Fruit fly (Drosophila melanogaster) whole organism, prepupa: ENCODE measurements around the gene CG7556.

Source experiments
- CG10669 ChIP-seq: fragments of 200-800 bp; sonication (Bioruptor generic); optimal IDR thresholded peaks from 3 replicates; lab custom pipeline; 2018; ENCODE audit warnings: missing biosample characterization, mild to moderate bottlenecking, missing genetic modification characterization, moderate library complexity
- CG11902 ChIP-seq: fragments of 200-800 bp; sonication (Bioruptor generic); optimal IDR thresholded peaks from 3 replicates; lab custom pipeline; 2016; ENCODE audit warnings: missing biosample characterization, missing genetic modification characterization
- CG15336 ChIP-seq: fragments of 200-800 bp; sonication (Bioruptor generic); IDR thresholded peaks from 2 replicates; pipeline ENCODE4 v1.3.6; 2022; ENCODE audit warnings: missing biosample characterization, missing genetic modification characterization
- CG4318 ChIP-seq: fragments of 200-800 bp; sonication (Bioruptor generic); optimal IDR thresholded peaks from 3 replicates; lab custom pipeline; 2017; ENCODE audit warnings: missing biosample characterization, mild to moderate bottlenecking, missing genetic modification characterization
- Eip93F ChIP-seq: fragments of 200-800 bp; sonication (Bioruptor generic); optimal IDR thresholded peaks from 2 replicates; lab custom pipeline; 2016; ENCODE audit warnings: missing biosample characterization, mild to moderate bottlenecking, missing genetic modification characterization
- Ets21C ChIP-seq: fragments of 200-800 bp; sonication (Bioruptor generic); optimal IDR thresholded peaks from 3 replicates; lab custom pipeline; 2016; ENCODE audit warnings: missing biosample characterization, missing genetic modification characterization
- OdsH ChIP-seq: fragments of 200-800 bp; sonication (Bioruptor generic); optimal IDR thresholded peaks from 3 replicates; lab custom pipeline; 2016; ENCODE audit warnings: missing biosample characterization, missing genetic modification characterization
- acj6 ChIP-seq: fragments of 200-800 bp; sonication (Bioruptor generic); optimal IDR thresholded peaks from 3 replicates; lab custom pipeline; 2016; ENCODE audit warnings: missing biosample characterization, missing genetic modification characterization
- dac ChIP-seq: fragments of 200-800 bp; sonication (Bioruptor generic); optimal IDR thresholded peaks from 2 replicates; lab custom pipeline; 2017; ENCODE audit warnings: missing biosample characterization, mild to moderate bottlenecking, missing genetic modification characterization

DNA sequence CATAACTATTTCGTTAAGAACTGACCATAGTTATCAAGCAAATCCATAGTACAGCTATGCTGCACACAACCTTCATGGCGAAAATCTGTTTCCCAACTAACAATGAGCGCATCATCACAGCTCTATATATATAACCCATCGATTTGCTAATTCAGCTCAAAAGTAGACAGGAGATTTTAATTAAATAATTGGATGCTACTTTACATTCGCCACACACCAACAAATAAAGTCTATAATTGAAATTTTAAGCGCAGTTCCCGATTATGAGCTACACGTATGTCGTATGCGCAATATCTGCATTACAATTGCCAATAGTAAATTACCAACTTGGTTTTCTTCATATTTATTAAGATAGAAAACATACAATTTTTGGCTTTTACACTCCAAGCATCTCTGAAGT is 43.9 kb downstream of the CG7556 start, which contains the start of gene Obp18a:
- TF ChIP-seq acj6 (GFP tag; lab: Kevin White, UChicago) (no peak), CG4318 (no peak), Ets21C (GFP tag; lab: Kevin White, UChicago) (no peak), dac (GFP tag; lab: Kevin White, UChicago) (no peak), OdsH (GFP tag; lab: Kevin White, UChicago) (no peak), Eip93F (GFP tag; lab: Kevin White, UChicago) (no peak), CG15336 (GFP tag; lab: Robert Waterston, UW) (no peak), CG11902 (GFP tag; lab: Kevin White, UChicago) (no peak), CG10669 (GFP tag; lab: Kevin White, UChicago) (no peak)
